Fruit fly (Drosophila melanogaster) whole organism, wandering third instar larva: ENCODE data around the gene Pos.

ENCODE experiments used
- Abd-B ChIP-seq: fragments of >200 bp; optimal IDR thresholded peaks from 2 replicates; lab custom pipeline; 2017; ENCODE audit warnings: missing biosample characterization, missing genetic modification characterization
- CG32264 ChIP-seq: fragments of 200-800 bp; sonication (Bioruptor generic); optimal IDR thresholded peaks from 2 replicates; lab custom pipeline; 2016; ENCODE audit warnings: missing biosample characterization, missing genetic modification characterization
- CG9705 ChIP-seq: fragments of 200-800 bp; sonication (Bioruptor generic); optimal IDR thresholded peaks from 2 replicates; lab custom pipeline; 2018; ENCODE audit warnings: missing biosample characterization, mild to moderate bottlenecking, missing genetic modification characterization
- CrebA ChIP-seq: fragments of 200-800 bp; sonication (Bioruptor generic); optimal IDR thresholded peaks from 2 replicates; lab custom pipeline; 2016; ENCODE audit warnings: missing biosample characterization, mild to moderate bottlenecking, missing genetic modification characterization, borderline replicate concordance
- Dfd ChIP-seq: fragments of >200 bp; optimal IDR thresholded peaks from 2 replicates; lab custom pipeline; 2017; ENCODE audit warnings: missing biosample characterization, missing genetic modification characterization
- Dif ChIP-seq: fragments of 200-275, 200-300 bp; sonication (Bioruptor generic); optimal IDR thresholded peaks from 2 replicates; lab custom pipeline; 2018; ENCODE audit warnings: missing biosample characterization, missing genetic modification characterization; ENCODE audit not compliant: partially characterized antibody
- Hnf4 ChIP-seq: fragments of 200-800 bp; sonication (Bioruptor generic); optimal IDR thresholded peaks from 2 replicates; lab custom pipeline; 2016; ENCODE audit warnings: missing biosample characterization, mild to moderate bottlenecking, missing genetic modification characterization
- Hr78 ChIP-seq: fragments of >200 bp; optimal IDR thresholded peaks from 2 replicates; lab custom pipeline; 2017; ENCODE audit warnings: missing biosample characterization, missing genetic modification characterization
- Hr83 ChIP-seq: fragments of 200-300 bp; sonication (Bioruptor generic); optimal IDR thresholded peaks from 2 replicates; lab custom pipeline; 2016; ENCODE audit warnings: missing biosample characterization, mild to moderate bottlenecking, missing genetic modification characterization, moderate library complexity; ENCODE audit not compliant: poor library complexity, severe bottlenecking
- Mio ChIP-seq: sonication (Bioruptor generic); optimal IDR thresholded peaks from 2 replicates; lab custom pipeline; 2016; ENCODE audit warnings: missing biosample characterization, missing genetic modification characterization
- Myc ChIP-seq: fragments of >200 bp; optimal IDR thresholded peaks from 2 replicates; lab custom pipeline; 2017
- N ChIP-seq: fragments of >200 bp; optimal IDR thresholded peaks from 2 replicates; lab custom pipeline; 2018; ENCODE audit warnings: missing biosample characterization, missing external identifiers, missing genetic modification characterization
- OdsH ChIP-seq: fragments of 200-800 bp; sonication (Bioruptor generic); optimal IDR thresholded peaks from 2 replicates; lab custom pipeline; 2016; ENCODE audit warnings: missing biosample characterization, mild to moderate bottlenecking, missing genetic modification characterization
- Rel ChIP-seq, 2 experiments: fragments of 200-800 bp; sonication (Bioruptor generic) in 1 of 2; optimal IDR thresholded peaks; 2 replicates in 1 of 2; 3 replicates in 1 of 2; lab custom pipeline; 2016 to 2019; ENCODE audit warnings: mild to moderate bottlenecking in 2 of 2, missing biosample characterization in 2 of 2, missing genetic modification characterization in 2 of 2, moderate library complexity in 1 of 2
- Sp1 ChIP-seq: fragments of 200-800 bp; sonication (Bioruptor generic); optimal IDR thresholded peaks from 3 replicates; lab custom pipeline; 2019; ENCODE audit warnings: missing biosample characterization, mild to moderate bottlenecking, missing genetic modification characterization, moderate library complexity
- Vsx2 ChIP-seq: fragments of 200-300, 225-300 bp; sonication (Bioruptor generic); optimal IDR thresholded peaks from 2 replicates; lab custom pipeline; 2018; ENCODE audit warnings: missing biosample characterization, missing genetic modification characterization; ENCODE audit not compliant: partially characterized antibody
- br ChIP-seq: fragments of 200-800 bp; sonication (Bioruptor generic); optimal IDR thresholded peaks from 2 replicates; lab custom pipeline; 2016; ENCODE audit warnings: missing biosample characterization, missing genetic modification characterization
- brk ChIP-seq: fragments of 200-800 bp; sonication (Bioruptor generic); optimal IDR thresholded peaks from 2 replicates; lab custom pipeline; 2016; ENCODE audit warnings: missing biosample characterization, mild to moderate bottlenecking, missing genetic modification characterization
- dl ChIP-seq, 2 experiments: fragments of 175-275, 200-275 bp in 1 of 2; fragments of 200-275 bp in 1 of 2; sonication (Bioruptor generic); optimal IDR thresholded peaks; lab custom pipeline; 2018; ENCODE audit warnings: mild to moderate bottlenecking in 2 of 2, missing biosample characterization in 2 of 2, missing genetic modification characterization in 2 of 2, moderate library complexity in 2 of 2; ENCODE audit not compliant: partially characterized antibody in 2 of 2, insufficient read depth in 1 of 2
- dmrt93B ChIP-seq: fragments of 200-800 bp; sonication (Bioruptor generic); optimal IDR thresholded peaks from 2 replicates; lab custom pipeline; 2018; ENCODE audit warnings: missing biosample characterization, mild to moderate bottlenecking, missing genetic modification characterization
- dsf ChIP-seq: sonication (Bioruptor generic); optimal IDR thresholded peaks from 2 replicates; lab custom pipeline; 2016; ENCODE audit warnings: missing biosample characterization, missing genetic modification characterization, borderline replicate concordance
- ey ChIP-seq: fragments of 200-800 bp; sonication (Bioruptor generic); optimal IDR thresholded peaks from 2 replicates; lab custom pipeline; 2016; ENCODE audit warnings: missing biosample characterization, missing genetic modification characterization
- foxo ChIP-seq, 2 experiments: fragments of 200-800 bp; sonication (Bioruptor generic); optimal IDR thresholded peaks; 2 replicates in 1 of 2; 3 replicates in 1 of 2; lab custom pipeline; 2016 to 2017; ENCODE audit warnings: missing biosample characterization in 2 of 2, missing genetic modification characterization in 2 of 2
- fru ChIP-seq: fragments of 200-800 bp; sonication (Bioruptor generic); optimal IDR thresholded peaks from 3 replicates; lab custom pipeline; 2016; ENCODE audit warnings: missing biosample characterization, mild to moderate bottlenecking, missing genetic modification characterization
- jim ChIP-seq: fragments of 175-275, 200-325 bp; sonication (Bioruptor generic); optimal IDR thresholded peaks from 2 replicates; lab custom pipeline; 2016; ENCODE audit warnings: missing biosample characterization, mild to moderate bottlenecking, missing genetic modification characterization
- pan ChIP-seq: fragments of >200 bp; optimal IDR thresholded peaks from 2 replicates; lab custom pipeline; 2017
- psq ChIP-seq: fragments of 200-800 bp; sonication (Bioruptor generic); optimal IDR thresholded peaks from 3 replicates; lab custom pipeline; 2017; ENCODE audit warnings: missing biosample characterization, mild to moderate bottlenecking, missing genetic modification characterization, moderate library complexity
- rgr ChIP-seq: fragments of 200-800 bp; sonication (Bioruptor generic); optimal IDR thresholded peaks from 3 replicates; lab custom pipeline; 2016; ENCODE audit warnings: missing biosample characterization, mild to moderate bottlenecking, missing genetic modification characterization
- sage ChIP-seq: fragments of 200-800 bp; sonication (Bioruptor generic); optimal IDR thresholded peaks from 2 replicates; lab custom pipeline; 2016; ENCODE audit warnings: missing biosample characterization, mild to moderate bottlenecking, missing genetic modification characterization
- usp ChIP-seq: fragments of >200 bp; optimal IDR thresholded peaks from 2 replicates; lab custom pipeline; 2017; ENCODE audit warnings: missing biosample characterization, missing genetic modification characterization
- woc ChIP-seq: sonication (Bioruptor generic); optimal IDR thresholded peaks from 2 replicates; lab custom pipeline; 2016; ENCODE audit warnings: missing biosample characterization, mild to moderate bottlenecking, missing genetic modification characterization

The Pos gene

dm6 chr3R:32015400-32016215 lies 22.5 kb upstream of the Pos start, which contains the start of gene heph:
TSS of gene heph (minus strand) at chr3R:32015520.
- TF ChIP-seq dl (GFP tag; optimal IDR thresholded peaks at IDR 0.05; lab: Kevin White, UChicago; ENCODE audit: insufficient read depth in 1 of 2, partially characterized antibody in 2 of 2), result no peak
- no peak for TF ChIP-seq dmrt93B
- no peak for TF ChIP-seq rgr (GFP tag; lab: Kevin White, UChicago)
- no peak for TF ChIP-seq br (GFP tag; lab: Kevin White, UChicago)
- no peak for TF ChIP-seq Vsx2 (GFP tag; lab: Kevin White, UChicago)
- no peak for TF ChIP-seq OdsH (GFP tag; lab: Kevin White, UChicago)
- TF ChIP-seq N (GFP tag; lab: Kevin White, UChicago), result no peak

- TF ChIP-seq Sp1 (GFP tag; lab: Kevin White, UChicago), result no peak
- TF ChIP-seq jim (GFP tag; lab: Kevin White, UChicago), result no peak
- TF ChIP-seq rgr (GFP tag; lab: Kevin White, UChicago), result no peak
- TF ChIP-seq brk (GFP tag; lab: Kevin White, UChicago), result no peak
- TF ChIP-seq dl (GFP tag; optimal IDR thresholded peaks at IDR 0.05; lab: Kevin White, UChicago; ENCODE audit: insufficient read depth in 1 of 2, partially characterized antibody in 2 of 2), result no peak
- no peak for TF ChIP-seq ey (GFP tag; lab: Kevin White, UChicago)
- no peak for TF ChIP-seq woc
- TF ChIP-seq dsf (GFP tag; lab: Kevin White, UChicago), result no peak
- no peak for TF ChIP-seq Hnf4 (GFP tag; lab: Kevin White, UChicago)
- TF ChIP-seq Hr78 (GFP tag; lab: Kevin White, UChicago), result no peak
- no peak for TF ChIP-seq Rel (GFP tag; optimal IDR thresholded peaks at IDR 0.05; lab: Kevin White, UChicago)
- TF ChIP-seq Rel (tag; optimal IDR thresholded peaks at IDR 0.05; lab: Kevin White, UChicago), result no peak
- no peak for TF ChIP-seq CG9705
- TF ChIP-seq fru, result no peak
- TF ChIP-seq CrebA (GFP tag; lab: Kevin White, UChicago), result no peak
- no peak for TF ChIP-seq Hr83
Measured at dm6 chr3R:32022088-32022487, 16.0 kb upstream of the Pos start.

- TF ChIP-seq CG9705 (no peak), pan (lab: Kevin White, UChicago) (no peak), Rel (GFP tag; optimal IDR thresholded peaks at IDR 0.05; lab: Kevin White, UChicago) (no peak), Rel (tag; optimal IDR thresholded peaks at IDR 0.05; lab: Kevin White, UChicago) (no peak), br (GFP tag; lab: Kevin White, UChicago) (no peak), sage (GFP tag; lab: Kevin White, UChicago) (no peak), OdsH (GFP tag; lab: Kevin White, UChicago) (no peak)
Measured at dm6 chr3R:32029134-32029533, 9.0 kb upstream of the Pos start.

dm6 chr3R:32032885-32033284 lies 5.2 kb upstream of the Pos start:
- TF ChIP-seq foxo (GFP tag; optimal IDR thresholded peaks at IDR 0.05; lab: Kevin White, UChicago) (peak in 1 of 2 experiments; percentile 13), psq (no peak), fru (peak; percentile 17), Vsx2 (GFP tag; lab: Kevin White, UChicago) (no peak)

dm6 chr3R:32043778-32044177 lies 5.6 kb downstream of the Pos start:
- TF ChIP-seq rgr (GFP tag; lab: Kevin White, UChicago) (no peak), dl (GFP tag; optimal IDR thresholded peaks at IDR 0.05; lab: Kevin White, UChicago; ENCODE audit: insufficient read depth in 1 of 2, partially characterized antibody in 2 of 2) (no peak), pan (lab: Kevin White, UChicago) (no peak), fru (no peak), N (GFP tag; lab: Kevin White, UChicago) (no peak), jim (GFP tag; lab: Kevin White, UChicago) (no peak), dsf (GFP tag; lab: Kevin White, UChicago) (no peak), Dfd (GFP tag; lab: Kevin White, UChicago) (no peak), usp (GFP tag; lab: Kevin White, UChicago) (no peak), Myc (lab: Kevin White, UChicago) (no peak), dmrt93B (no peak), Hnf4 (GFP tag; lab: Kevin White, UChicago) (no peak), Dif (no peak), Mio (GFP tag; lab: Kevin White, UChicago) (no peak), CG32264 (GFP tag; lab: Kevin White, UChicago) (no peak), Abd-B (GFP tag; lab: Kevin White, UChicago) (no peak), CG9705 (no peak), woc (no peak)
